Worm (Caenorhabditis elegans) whole organism, midembryonic: ENCODE measurements around the gene alh-10.

Source experiments
- T22C8.4 ChIP-seq: fragments of 200-800 bp; sonication (Bioruptor generic); IDR thresholded peaks from 2 replicates; pipeline ENCODE4 v1.3.6; 2022; ENCODE audit warnings: missing genetic modification characterization, missing compliant biosample characterization
- cog-1 ChIP-seq: sonication (generic microtip); optimal IDR thresholded peaks from 2 replicates; lab custom pipeline; 2016; ENCODE audit warnings: missing genetic modification characterization, missing compliant biosample characterization
- flt-1 ChIP-seq: fragments of 200-800 bp; sonication (Bioruptor generic); IDR thresholded peaks from 2 replicates; pipeline ENCODE4 v1.3.6; 2022; ENCODE audit warnings: missing genetic modification characterization, missing compliant biosample characterization
- klf-2 ChIP-seq: fragments of 200-800 bp; sonication (Bioruptor generic); conservative IDR thresholded peaks from 2 replicates; pipeline ENCODE4 v1.3.6; 2022; ENCODE audit warnings: missing genetic modification reagents, missing genetic modification characterization, missing compliant biosample characterization
- med-1 ChIP-seq: sonication (generic microtip); optimal IDR thresholded peaks from 2 replicates; lab custom pipeline; 2017; ENCODE audit warnings: missing genetic modification characterization, mild to moderate bottlenecking, missing compliant biosample characterization, antibody characterized with exemption, missing genetic modification reagents; ENCODE audit not compliant: insufficient read depth
- ref-1 ChIP-seq: fragments of 200-800 bp; sonication (Bioruptor generic); conservative IDR thresholded peaks from 2 replicates; pipeline ENCODE4 v1.3.6; 2022; ENCODE audit warnings: missing genetic modification reagents, missing genetic modification characterization, missing compliant biosample characterization
- tab-1 ChIP-seq: fragments of 200-800 bp; sonication (Bioruptor generic); IDR thresholded peaks from 2 replicates; pipeline ENCODE4 v1.3.6; 2022; ENCODE audit warnings: missing genetic modification characterization, missing compliant biosample characterization
- ztf-23 ChIP-seq: fragments of 200-800 bp; sonication (Bioruptor generic); IDR thresholded peaks from 2 replicates; pipeline ENCODE4 v1.3.6; 2022; ENCODE audit warnings: missing genetic modification reagents, missing genetic modification characterization, missing compliant biosample characterization
- ztf-29 ChIP-seq: fragments of 200-800 bp; sonication (Bioruptor generic); IDR thresholded peaks from 2 replicates; pipeline ENCODE4 v1.3.6; 2022; ENCODE audit warnings: missing genetic modification reagents, missing genetic modification characterization, missing compliant biosample characterization

- TF ChIP-seq tab-1 (no peak), cog-1 (tag; lab: Kevin White, UChicago) (no peak), ref-1 (GFP tag; lab: Robert Waterston, UW) (no peak), klf-2 (GFP tag; lab: Robert Waterston, UW) (no peak), flt-1 (GFP tag; lab: Robert Waterston, UW) (no peak), ztf-23 (GFP tag; lab: Robert Waterston, UW) (no peak), T22C8.4 (GFP tag; lab: Robert Waterston, UW) (no peak), ztf-29 (GFP tag; lab: Robert Waterston, UW) (no peak), med-1 (GFP tag; lab: Kevin White, UChicago) (no peak)
These were observed 31.9 kb upstream of the alh-10 start for ce11 chrX:7175389-7175788.
